Worm (Caenorhabditis elegans) whole organism, L2 larva: ENCODE data around the gene srh-298.
A peak's percentile ranks its signal among the peaks of the same experiment; 100 is the strongest.

Source experiments
- C34F6.9 ChIP-seq: fragments of 150-350 bp; optimal IDR thresholded peaks from 2 replicates; lab custom pipeline; 2014; ENCODE audit warnings: missing biosample characterization, missing genetic modification characterization
- F13H6.1 ChIP-seq: sonication (generic microtip); optimal IDR thresholded peaks from 2 replicates; lab custom pipeline; 2016; ENCODE audit warnings: missing genetic modification characterization, missing compliant biosample characterization
- R02D3.7 ChIP-seq: fragments of 150-350 bp; optimal IDR thresholded peaks from 2 replicates; lab custom pipeline; 2014; ENCODE audit warnings: missing biosample characterization, missing genetic modification characterization
- Y55F3AM.14 ChIP-seq: fragments of 200-800 bp; sonication (Bioruptor generic); optimal IDR thresholded peaks from 2 replicates; lab custom pipeline; 2018; ENCODE audit warnings: mild to moderate bottlenecking, missing genetic modification characterization, missing compliant biosample characterization
- ZK546.5 ChIP-seq: sonication (generic microtip); optimal IDR thresholded peaks from 2 replicates; lab custom pipeline; 2017; ENCODE audit warnings: missing biosample characterization, missing genetic modification characterization
- alr-1 ChIP-seq: fragments of 150-350 bp; optimal IDR thresholded peaks from 2 replicates; lab custom pipeline; 2014; ENCODE audit warnings: missing biosample characterization, missing genetic modification characterization
- aly-2 ChIP-seq: fragments of 150-350 bp; optimal IDR thresholded peaks from 2 replicates; lab custom pipeline; 2014; ENCODE audit warnings: missing biosample characterization, missing genetic modification characterization
- ama-1 ChIP-seq: fragments of 150-350 bp; optimal IDR thresholded peaks from 2 replicates; lab custom pipeline; 2018; ENCODE audit warnings: inconsistent platforms
- blmp-1 ChIP-seq: sonication (generic microtip); optimal IDR thresholded peaks from 2 replicates; lab custom pipeline; 2017; ENCODE audit warnings: missing genetic modification characterization, mild to moderate bottlenecking, missing compliant biosample characterization, antibody characterized with exemption, moderate library complexity; ENCODE audit not compliant: insufficient read depth
- ceh-16 ChIP-seq: fragments of 150-350 bp; optimal IDR thresholded peaks from 2 replicates; lab custom pipeline; 2014; ENCODE audit warnings: missing biosample characterization, missing genetic modification characterization
- ceh-82 ChIP-seq: fragments of 150-350 bp; optimal IDR thresholded peaks from 2 replicates; lab custom pipeline; 2014; ENCODE audit warnings: missing biosample characterization, missing genetic modification characterization
- crh-2 ChIP-seq: sonication (generic microtip); optimal IDR thresholded peaks from 2 replicates; lab custom pipeline; 2017; ENCODE audit warnings: missing biosample characterization, missing genetic modification characterization
- dmd-4 ChIP-seq: sonication (generic microtip); optimal IDR thresholded peaks from 2 replicates; lab custom pipeline; 2017; ENCODE audit warnings: missing biosample characterization, missing genetic modification characterization
- egl-27 ChIP-seq: sonication (generic microtip); optimal IDR thresholded peaks from 3 replicates; lab custom pipeline; 2017; ENCODE audit warnings: missing biosample characterization, missing genetic modification reagents, missing genetic modification characterization
- fos-1 ChIP-seq: fragments of 150-350 bp; optimal IDR thresholded peaks from 2 replicates; lab custom pipeline; 2014; ENCODE audit warnings: missing biosample characterization, missing genetic modification characterization
- gmeb-1 ChIP-seq: fragments of 150-350 bp; optimal IDR thresholded peaks from 2 replicates; lab custom pipeline; 2014; ENCODE audit warnings: missing biosample characterization, missing genetic modification characterization
- lin-11 ChIP-seq: fragments of 150-350 bp; sonication (generic microtip); optimal IDR thresholded peaks from 2 replicates; lab custom pipeline; 2014; ENCODE audit warnings: missing biosample characterization, missing genetic modification characterization, inconsistent platforms, mixed read lengths
- lin-13 ChIP-seq: fragments of 150-350 bp; optimal IDR thresholded peaks from 2 replicates; lab custom pipeline; 2014; ENCODE audit warnings: missing biosample characterization, missing genetic modification reagents, missing genetic modification characterization
- lin-39 ChIP-seq: fragments of 150-350 bp; optimal IDR thresholded peaks from 2 replicates; lab custom pipeline; 2014; ENCODE audit warnings: missing biosample characterization, missing genetic modification reagents, missing genetic modification characterization
- lsy-2 ChIP-seq, 2 experiments: fragments of 150-350 bp in 1 of 2; sonication (generic microtip) in 1 of 2; optimal IDR thresholded peaks; 2 replicates each; lab custom pipeline; 2014 to 2017; ENCODE audit warnings: missing biosample characterization in 2 of 2, missing genetic modification characterization in 2 of 2
- mab-5 ChIP-seq: fragments of 150-350 bp; optimal IDR thresholded peaks from 2 replicates; lab custom pipeline; 2014; ENCODE audit warnings: missing biosample characterization, missing genetic modification characterization
- mbf-1 ChIP-seq: sonication (generic microtip); optimal IDR thresholded peaks from 2 replicates; lab custom pipeline; 2017; ENCODE audit warnings: missing biosample characterization, missing genetic modification characterization
- nhr-12 ChIP-seq: fragments of 150-350 bp; optimal IDR thresholded peaks from 2 replicates; lab custom pipeline; 2014; ENCODE audit warnings: missing biosample characterization, missing genetic modification characterization
- nhr-129 ChIP-seq: fragments of 150-350 bp; optimal IDR thresholded peaks from 2 replicates; lab custom pipeline; 2014; ENCODE audit warnings: missing biosample characterization, missing genetic modification characterization
- nhr-21 ChIP-seq: fragments of 150-350 bp; optimal IDR thresholded peaks from 2 replicates; lab custom pipeline; 2014; ENCODE audit warnings: missing biosample characterization, missing genetic modification characterization
- nhr-23 ChIP-seq: fragments of 150-350 bp; optimal IDR thresholded peaks from 2 replicates; lab custom pipeline; 2014; ENCODE audit warnings: missing biosample characterization, missing genetic modification reagents, missing genetic modification characterization
- nhr-6 ChIP-seq: fragments of 150-350 bp; optimal IDR thresholded peaks from 2 replicates; lab custom pipeline; 2014; ENCODE audit warnings: missing biosample characterization, missing genetic modification characterization
- nhr-77 ChIP-seq: fragments of 150-350 bp; optimal IDR thresholded peaks from 2 replicates; lab custom pipeline; 2014; ENCODE audit warnings: missing biosample characterization, missing genetic modification characterization
- peb-1 ChIP-seq: fragments of 150-350 bp; optimal IDR thresholded peaks from 2 replicates; lab custom pipeline; 2014; ENCODE audit warnings: missing biosample characterization, missing genetic modification characterization
- sma-3 ChIP-seq: sonication (generic microtip); optimal IDR thresholded peaks from 2 replicates; lab custom pipeline; 2016; ENCODE audit warnings: missing genetic modification reagents, missing genetic modification characterization, missing compliant biosample characterization
- zag-1 ChIP-seq: fragments of 150-350 bp; optimal IDR thresholded peaks from 2 replicates; lab custom pipeline; 2014; ENCODE audit warnings: missing biosample characterization, missing genetic modification characterization
- ztf-1 ChIP-seq: fragments of 200-800 bp; sonication (Bioruptor generic); conservative IDR thresholded peaks from 2 replicates; pipeline ENCODE4 v1.3.6; 2022; ENCODE audit warnings: missing genetic modification characterization, missing compliant biosample characterization
- ztf-4 ChIP-seq: fragments of 150-350 bp; optimal IDR thresholded peaks from 2 replicates; lab custom pipeline; 2014; ENCODE audit warnings: missing biosample characterization, missing genetic modification characterization

The srh-298 gene

DNA sequence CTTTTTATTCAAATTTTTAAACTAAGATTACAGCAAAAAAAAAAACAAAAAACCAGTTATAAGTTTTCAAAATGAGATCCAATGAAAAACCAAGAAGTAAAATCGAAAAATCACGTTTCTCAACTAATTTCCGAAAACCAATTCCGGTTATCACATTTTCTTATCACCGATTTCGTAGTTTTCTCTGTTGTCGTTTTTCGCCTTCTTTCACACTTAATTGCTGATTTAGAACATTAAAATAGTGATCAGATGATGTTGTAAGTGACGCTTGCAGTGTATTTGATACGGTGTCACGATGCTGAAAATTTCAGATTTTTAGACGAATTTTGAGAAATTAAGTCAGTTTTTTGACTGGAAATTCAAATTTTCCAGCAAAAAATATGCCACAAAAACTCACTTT is 38.4 kb upstream of the srh-298 start:
- TF ChIP-seq ceh-82 (no peak), nhr-129 (tag; lab: Kevin White, UChicago) (peak; percentile 19), fos-1 (tag; lab: Kevin White, UChicago) (peak; percentile 50), crh-2 (tag; lab: Kevin White, UChicago) (peak; percentile 2), C34F6.9 (no peak)

ce11 chrV:17783542-17783941 is 35.1 kb upstream of the srh-298 start, which contains the start of gene srab-12:
srab-12 (minus strand) TSS chrV:17783642.
- no peak for TF ChIP-seq R02D3.7 (tag; lab: Kevin White, UChicago)
- no peak for TF ChIP-seq mab-5 (tag; lab: Kevin White, UChicago)
- no peak for TF ChIP-seq lin-39 (tag; lab: Kevin White, UChicago)
- no peak for TF ChIP-seq zag-1 (tag; lab: Kevin White, UChicago)
- TF ChIP-seq dmd-4: no peak
- no peak for TF ChIP-seq fos-1 (tag; lab: Kevin White, UChicago)
- TF ChIP-seq lin-13 (GFP tag; lab: Kevin White, UChicago): no peak
- no peak for TF ChIP-seq alr-1 (tag; lab: Kevin White, UChicago)
- TF ChIP-seq nhr-77 (tag; lab: Kevin White, UChicago): no peak

ce11 chrV:17784363-17784762 is 34.3 kb upstream of the srh-298 start:
- no peak for TF ChIP-seq lin-13 (GFP tag; lab: Kevin White, UChicago)
- TF ChIP-seq nhr-21: no peak

DNA sequence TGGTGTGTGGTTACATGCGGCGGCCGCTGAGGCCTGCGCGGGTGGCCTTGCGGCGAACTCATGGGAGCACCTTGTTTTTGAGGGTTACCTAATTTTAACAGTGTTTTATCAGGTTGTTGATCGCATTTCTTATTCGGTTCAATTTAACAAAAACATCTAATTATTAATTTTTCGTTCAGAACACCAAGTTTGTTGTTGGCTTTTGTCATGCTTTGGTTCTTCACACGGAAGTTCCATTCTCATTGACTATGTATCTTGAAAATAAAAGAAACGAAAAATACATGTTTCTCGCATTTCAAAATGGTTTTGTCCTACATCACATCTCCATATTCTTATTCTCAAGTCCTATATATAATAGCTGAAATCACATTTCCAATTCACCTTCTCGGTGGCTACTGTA is 28.5 kb upstream of the srh-298 start, which contains the start of gene srh-290:
srh-290 (plus strand) TSS at position 301 of the 400 bp plus-strand sequence.
- no peak for TF ChIP-seq nhr-23 (tag; lab: Kevin White, UChicago)
- TF ChIP-seq lsy-2 (tag; optimal IDR thresholded peaks at IDR 0.05; lab: Kevin White, UChicago): no peak
- no peak for TF ChIP-seq ztf-4 (tag; lab: Kevin White, UChicago)
- no peak for TF ChIP-seq F13H6.1
- TF ChIP-seq dmd-4: no peak
- TF ChIP-seq lin-11 (tag; lab: Kevin White, UChicago): no peak
- TF ChIP-seq nhr-6 (tag; lab: Kevin White, UChicago): no peak
- TF ChIP-seq sma-3 (GFP tag; lab: Kevin White, UChicago): no peak
- no peak for TF ChIP-seq gmeb-1
- no peak for TF ChIP-seq nhr-77 (tag; lab: Kevin White, UChicago)
- no peak for TF ChIP-seq fos-1 (tag; lab: Kevin White, UChicago)
- TF ChIP-seq aly-2 (tag; lab: Kevin White, UChicago): no peak

DNA sequence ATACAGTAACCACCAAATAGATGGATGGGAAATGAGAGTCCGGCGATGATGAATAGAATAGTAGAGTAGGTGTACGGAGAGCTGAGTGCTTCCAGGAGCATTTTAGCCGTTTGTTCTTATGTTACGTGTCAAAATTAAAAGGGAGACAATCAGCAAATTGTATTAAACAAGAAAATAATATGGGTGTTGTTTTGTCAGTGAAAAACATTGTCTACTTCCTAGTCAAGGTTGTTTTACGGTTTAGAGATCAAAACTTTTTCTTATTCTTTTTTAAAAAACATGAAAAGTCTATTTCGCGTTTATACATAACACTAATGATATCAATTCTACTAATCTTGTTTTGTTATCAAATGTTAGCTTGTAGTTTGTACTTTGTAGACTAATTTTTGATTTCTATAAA is 24.7 kb upstream of the srh-298 start, which contains the start of gene srh-289:
srh-289 (minus strand) TSS at position 101 of the 400 bp plus-strand sequence.
- no peak for TF ChIP-seq nhr-12 (tag; lab: Kevin White, UChicago)
- no peak for TF ChIP-seq mbf-1
- no peak for TF ChIP-seq Y55F3AM.14 (GFP tag; lab: Kevin White, UChicago)
- TF ChIP-seq, all 48 proteins: peak for 0

DNA sequence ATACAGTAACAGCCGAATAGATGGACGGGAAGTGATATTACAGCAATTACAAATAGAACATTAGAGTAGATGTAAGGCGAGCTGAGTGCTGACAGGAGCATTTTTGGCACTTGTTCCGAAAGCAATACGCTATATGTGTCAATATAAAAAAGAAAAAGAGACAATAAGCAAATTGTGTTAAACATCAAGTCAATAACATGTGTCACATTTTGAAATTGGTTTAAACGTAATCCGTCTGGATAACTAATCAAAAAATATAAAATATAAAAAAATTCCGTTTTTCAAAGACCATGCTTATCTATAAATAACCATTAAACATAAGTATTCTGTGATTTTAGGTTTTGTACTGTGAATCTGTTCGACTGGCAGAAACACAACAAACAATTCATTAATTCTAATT is 23.0 kb upstream of the srh-298 start, which contains the start of gene srh-288:
srh-288 (minus strand) TSS at position 101 of the 400 bp plus-strand sequence.
- TF ChIP-seq ceh-16 (tag; lab: Kevin White, UChicago) (no peak), alr-1 (tag; lab: Kevin White, UChicago) (no peak), fos-1 (tag; lab: Kevin White, UChicago) (no peak), egl-27 (tag; lab: Kevin White, UChicago) (no peak), crh-2 (tag; lab: Kevin White, UChicago) (no peak), lsy-2 (tag; optimal IDR thresholded peaks at IDR 0.05; lab: Kevin White, UChicago) (no peak), blmp-1 (tag; lab: Kevin White, UChicago) (no peak), lin-39 (tag; lab: Kevin White, UChicago) (no peak), nhr-129 (tag; lab: Kevin White, UChicago) (no peak), nhr-12 (tag; lab: Kevin White, UChicago) (no peak), ZK546.5 (tag; lab: Kevin White, UChicago) (no peak)
- TF ChIP-seq, all 48 proteins: peak for 0

DNA sequence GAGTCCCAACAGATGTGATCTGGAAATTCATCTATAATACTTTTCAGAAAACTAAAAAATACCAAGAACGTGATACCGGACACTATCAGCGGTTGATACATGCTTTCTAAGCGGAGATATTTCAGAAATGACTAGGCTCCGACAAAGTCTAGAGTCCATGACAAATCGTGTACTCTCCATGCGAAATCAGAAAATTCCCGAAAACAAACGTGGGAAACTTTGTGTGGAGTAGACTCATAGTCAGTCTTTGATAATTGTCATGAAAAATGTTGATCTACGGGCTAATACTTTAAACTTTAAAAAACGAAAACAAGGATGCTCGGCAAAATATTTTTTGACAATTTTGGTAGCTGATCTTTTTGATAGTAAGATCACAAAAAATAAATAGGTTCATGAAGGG is 19.9 kb upstream of the srh-298 start, which contains the start of gene srx-18:
srx-18 (minus strand) TSS at position 101 of the 400 bp plus-strand sequence.
- TF ChIP-seq ceh-16 (tag; lab: Kevin White, UChicago) (no peak), ZK546.5 (tag; lab: Kevin White, UChicago) (no peak), ztf-1 (no peak), ama-1 (lab: Kevin White, UChicago) (no peak), peb-1 (no peak), nhr-6 (tag; lab: Kevin White, UChicago) (no peak)
